Fruit fly (Drosophila melanogaster): ENCODE measurements around the gene sim.

Gene sim

DNA sequence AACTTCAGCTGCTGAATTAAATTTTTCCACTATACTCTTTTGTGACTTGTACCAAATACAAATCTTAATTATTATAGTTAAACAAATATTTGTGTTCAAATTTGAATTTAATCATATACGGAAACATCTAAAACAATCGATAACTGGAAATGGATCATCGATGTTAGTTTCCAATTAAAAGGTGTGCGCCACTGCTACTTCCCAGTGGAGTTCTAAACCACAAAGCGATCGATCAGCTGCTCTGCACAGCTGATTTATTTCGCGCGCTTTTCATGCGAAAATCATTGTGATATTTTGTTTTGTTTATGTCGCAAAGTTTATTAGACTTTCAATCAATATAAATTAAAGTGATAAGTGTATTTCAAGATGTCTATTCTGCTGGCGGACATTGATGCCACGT is 30.8 kb downstream of the sim start, which contains the start of gene timeout (continued):
- no peak for TF ChIP-seq CG12236 (GFP tag; optimal IDR thresholded peaks at IDR 0.05)
- TF ChIP-seq CG7839 (tag; optimal IDR thresholded peaks at IDR 0.05): no peak
- peak; percentile 89 for TF ChIP-seq E2f2 (GFP tag; IDR thresholded peaks at IDR 0.05)
- TF ChIP-seq shn (GFP tag; optimal IDR thresholded peaks at IDR 0.05): no peak
- TF ChIP-seq Doc2 (GFP tag; IDR thresholded peaks at IDR 0.05): no peak
- TF ChIP-seq Med (GFP tag): peak; percentile 70
- TF ChIP-seq Jarid2 (GFP tag; optimal IDR thresholded peaks at IDR 0.05): no peak
- peak; percentile 73 for TF ChIP-seq Ets97D (GFP tag; optimal IDR thresholded peaks at IDR 0.05)
- peak; percentile 25 for TF ChIP-seq Sin3A (optimal IDR thresholded peaks at IDR 0.05)
- no peak for TF ChIP-seq chif (GFP tag; optimal IDR thresholded peaks at IDR 0.05)
- TF ChIP-seq CG1603 (tag; optimal IDR thresholded peaks at IDR 0.05): peak; percentile 81
- TF ChIP-seq CG15514 (GFP tag; optimal IDR thresholded peaks at IDR 0.05): peak; percentile 29
- no peak for TF ChIP-seq CG16815 (GFP tag; optimal IDR thresholded peaks at IDR 0.05)
- TF ChIP-seq trem (tag; optimal IDR thresholded peaks at IDR 0.05): peak; percentile 93
- peak; percentile 68 for TF ChIP-seq Doc3 (GFP tag; IDR thresholded peaks at IDR 0.05; ENCODE audit: partially characterized antibody)
- no peak for TF ChIP-seq gce (GFP tag; IDR thresholded peaks at IDR 0.05)
- TF ChIP-seq NC2β (GFP tag; optimal IDR thresholded peaks at IDR 0.05): no peak
- peak; percentile 48 for TF ChIP-seq phol (tag; optimal IDR thresholded peaks at IDR 0.05)
- no peak for TF ChIP-seq salm (tag; optimal IDR thresholded peaks at IDR 0.05)
- no peak for TF ChIP-seq onecut (GFP tag; IDR thresholded peaks at IDR 0.05)
- TF ChIP-seq Scr (GFP tag; IDR thresholded peaks at IDR 0.05; ENCODE audit: partially characterized antibody): peak; percentile 70
- TF ChIP-seq NfI (GFP tag; optimal IDR thresholded peaks at IDR 0.05): no peak
- TF ChIP-seq ato (GFP tag; IDR thresholded peaks at IDR 0.05; ENCODE audit: partially characterized antibody): peak; percentile 62; the same call in 1 of the 2 replicates

DNA sequence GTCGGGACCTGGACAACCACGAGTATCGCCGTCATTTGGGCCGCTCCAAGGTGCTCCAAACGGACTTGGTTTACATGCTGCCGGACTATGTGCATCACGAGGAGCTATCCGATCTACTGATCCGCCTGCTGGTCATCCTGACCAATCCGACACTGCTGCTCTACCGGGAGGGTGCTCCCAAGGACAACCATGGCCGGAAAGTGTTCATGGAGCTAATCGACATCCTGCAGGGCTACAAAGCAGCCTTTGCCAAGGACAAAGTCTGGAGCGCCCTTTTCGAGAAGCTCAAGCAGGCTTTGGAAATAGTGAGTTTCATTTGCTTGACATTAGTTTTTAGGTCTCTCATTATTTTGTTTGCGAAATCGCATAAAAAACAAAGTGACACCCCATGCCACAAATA is 31.4 kb downstream of the sim start, which contains the start of gene CG34308:
CG34308 (plus strand) TSS at position 301 of the 400 bp plus-strand sequence.
- TF ChIP-seq ken (GFP tag; IDR thresholded peaks at IDR 0.05): 0 out of 3 replicates have a peak, but pooled peaks have one; percentile 26
- TF ChIP-seq CG2678 (tag; optimal IDR thresholded peaks at IDR 0.05): no peak
- 0 out of 3 replicates have a peak, but pooled peaks have one; percentile 8 for TF ChIP-seq CG6791 (GFP tag; IDR thresholded peaks at IDR 0.05; ENCODE audit: partially characterized antibody)
- TF ChIP-seq Mes4 (GFP tag; optimal IDR thresholded peaks at IDR 0.05): no peak

DNA sequence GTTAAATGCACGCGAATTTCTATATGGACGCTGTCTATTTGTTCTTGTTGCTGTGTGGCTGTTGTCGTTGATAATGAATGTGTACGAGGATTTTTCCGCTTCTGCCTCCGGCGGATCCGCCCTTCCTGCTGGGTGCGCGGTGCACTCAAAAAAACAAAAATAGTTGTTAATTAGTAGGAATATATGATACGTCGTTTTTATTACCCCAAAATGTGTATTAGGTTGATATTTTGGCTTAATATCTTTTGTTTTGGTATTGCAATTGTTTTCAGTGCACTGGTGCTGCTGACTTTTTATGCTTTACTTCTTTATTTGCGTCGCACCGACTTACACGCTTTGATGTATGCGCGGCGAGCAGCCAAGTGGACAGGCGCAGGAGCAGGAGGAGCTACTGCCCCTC is 34.1 kb downstream of the sim start:
- TF ChIP-seq HLH3B (GFP tag; IDR thresholded peaks at IDR 0.05) (no peak), wdn (GFP tag; IDR thresholded peaks at IDR 0.05) (0 out of 2 replicates have a peak, but pooled peaks have one; percentile 14), cwo (GFP tag; optimal IDR thresholded peaks at IDR 0.05) (peak; percentile 7), Rfx (GFP tag; IDR thresholded peaks at IDR 0.05) (0 out of 2 replicates have a peak, but pooled peaks have one; percentile 14), shn (GFP tag; optimal IDR thresholded peaks at IDR 0.05) (no peak), knrl (GFP tag; IDR thresholded peaks at IDR 0.05; ENCODE audit: partially characterized antibody) (no peak), hkb (optimal IDR thresholded peaks at IDR 0.05) (no peak), hkb (GFP tag; IDR thresholded peaks at IDR 0.05) (0 out of 2 replicates have a peak, but pooled peaks have one; percentile 26), CG4707 (GFP tag; optimal IDR thresholded peaks at IDR 0.05) (no peak), Pdp1 (GFP tag; optimal IDR thresholded peaks at IDR 0.05) (no peak), luna (GFP tag; optimal IDR thresholded peaks at IDR 0.05) (no peak), Aef1 (GFP tag; IDR thresholded peaks at IDR 0.05) (0 out of 3 replicates have a peak, but pooled peaks have one; percentile 19), Kr (GFP tag; optimal IDR thresholded peaks at IDR 0.05) (no peak), CG7556 (GFP tag; optimal IDR thresholded peaks at IDR 0.05) (peak; percentile 0), Meics (GFP tag; optimal IDR thresholded peaks at IDR 0.05) (peak; percentile 17), esg (GFP tag; conservative IDR thresholded peaks at IDR 0.05) (0 out of 2 replicates have a peak, but pooled peaks have one; percentile 15), Med (GFP tag) (peak; percentile 56), Ptx1 (GFP tag; IDR thresholded peaks at IDR 0.05) (peak; percentile 45; the same call in 1 of the 2 replicates), lilli (GFP tag; optimal IDR thresholded peaks at IDR 0.05) (peak; percentile 17), Hmr (GFP tag; optimal IDR thresholded peaks at IDR 0.05) (peak; percentile 40), Nf-YC (tag; optimal IDR thresholded peaks at IDR 0.05) (no peak), CG6765 (GFP tag; optimal IDR thresholded peaks at IDR 0.05) (no peak), tgo (GFP tag; IDR thresholded peaks at IDR 0.05) (peak; percentile 25; the same call in 1 of the 3 replicates), Dek (tag; optimal IDR thresholded peaks at IDR 0.05) (no peak)

All from whole organism, embryonic.